Worm (Caenorhabditis elegans) whole organism, L4 larva: ENCODE results near the gene C34D1.4.

Experiments
- F26F4.8 ChIP-seq: fragments of 200-800 bp; sonication (Bioruptor generic); conservative IDR thresholded peaks from 2 replicates; pipeline ENCODE4 v1.3.6; 2022; ENCODE audit warnings: missing genetic modification characterization, missing compliant biosample characterization
- T20F7.1 ChIP-seq: fragments of 200-800 bp; sonication (Bioruptor generic); optimal IDR thresholded peaks from 2 replicates; lab custom pipeline; 2018; ENCODE audit warnings: mild to moderate bottlenecking, missing genetic modification characterization, missing compliant biosample characterization
- ama-1 ChIP-seq: fragments of 150-350 bp; optimal IDR thresholded peaks from 2 replicates; lab custom pipeline; 2014; ENCODE audit warnings: inconsistent platforms, mixed read lengths
- ceh-28 ChIP-seq: fragments of 150-350 bp; optimal IDR thresholded peaks from 2 replicates; lab custom pipeline; 2014; ENCODE audit warnings: missing biosample characterization, missing genetic modification reagents, missing genetic modification characterization
- ceh-44 ChIP-seq: fragments of 200-800 bp; sonication (Bioruptor generic); IDR thresholded peaks from 2 replicates; pipeline ENCODE4 v1.3.6; 2022; ENCODE audit warnings: missing genetic modification reagents, missing genetic modification characterization, missing compliant biosample characterization
- cey-2 ChIP-seq: sonication (generic microtip); optimal IDR thresholded peaks from 3 replicates; lab custom pipeline; 2017; ENCODE audit warnings: missing genetic modification characterization, mild to moderate bottlenecking, missing compliant biosample characterization, antibody characterized with exemption, borderline replicate concordance; ENCODE audit not compliant: insufficient read depth
- daf-16 ChIP-seq, 3 experiments: sonication (generic microtip); optimal IDR thresholded peaks; 2 replicates each; lab custom pipeline; 2016 to 2017; ENCODE audit warnings: missing genetic modification characterization in 3 of 3, missing genetic modification reagents in 3 of 3, mild to moderate bottlenecking in 2 of 3, missing compliant biosample characterization in 2 of 3, missing biosample characterization in 1 of 3, moderate library complexity in 1 of 3
- dmd-6 ChIP-seq: fragments of 200-800 bp; sonication (Bioruptor generic); IDR thresholded peaks from 2 replicates; pipeline ENCODE4 v1.3.6; 2022; ENCODE audit warnings: missing genetic modification reagents, missing genetic modification characterization, missing compliant biosample characterization
- dmd-8 ChIP-seq: fragments of 200-800 bp; sonication (Bioruptor generic); IDR thresholded peaks from 2 replicates; pipeline ENCODE4 v1.3.6; 2022; ENCODE audit warnings: missing genetic modification characterization, missing compliant biosample characterization
- duxl-1 ChIP-seq: sonication (generic microtip); optimal IDR thresholded peaks from 2 replicates; lab custom pipeline; 2016; ENCODE audit warnings: mild to moderate bottlenecking, missing genetic modification characterization, moderate library complexity, missing compliant biosample characterization; ENCODE audit not compliant: poor library complexity
- dve-1 ChIP-seq: sonication (generic microtip); optimal IDR thresholded peaks from 2 replicates; lab custom pipeline; 2017; ENCODE audit warnings: antibody characterized with exemption, mild to moderate bottlenecking, missing genetic modification characterization, missing compliant biosample characterization; ENCODE audit not compliant: insufficient read depth
- fos-1 ChIP-seq: fragments of 150-350 bp; optimal IDR thresholded peaks from 2 replicates; lab custom pipeline; 2014; ENCODE audit warnings: missing biosample characterization, missing genetic modification characterization
- hlh-11 ChIP-seq: fragments of 200-800 bp; sonication (Bioruptor generic); optimal IDR thresholded peaks from 2 replicates; lab custom pipeline; 2018; ENCODE audit warnings: mild to moderate bottlenecking, missing genetic modification characterization, missing compliant biosample characterization
- hlh-30 ChIP-seq: sonication (generic microtip); optimal IDR thresholded peaks from 2 replicates; lab custom pipeline; 2017; ENCODE audit warnings: antibody characterized with exemption, mild to moderate bottlenecking, missing genetic modification characterization, missing compliant biosample characterization; ENCODE audit not compliant: insufficient read depth
- lin-39 ChIP-seq: fragments of 150-350 bp; optimal IDR thresholded peaks from 2 replicates; lab custom pipeline; 2014; ENCODE audit warnings: missing biosample characterization, missing genetic modification reagents, missing genetic modification characterization
- lir-3 ChIP-seq: sonication (generic microtip); optimal IDR thresholded peaks from 2 replicates; lab custom pipeline; 2016; ENCODE audit warnings: mild to moderate bottlenecking, missing genetic modification characterization, missing compliant biosample characterization
- lsy-2 ChIP-seq, 2 experiments: fragments of 150-350 bp in 1 of 2; sonication (generic microtip) in 1 of 2; optimal IDR thresholded peaks; 2 replicates each; lab custom pipeline; 2014 to 2017; ENCODE audit warnings: missing biosample characterization in 2 of 2, missing genetic modification characterization in 2 of 2
- mxl-2 ChIP-seq: fragments of 200-800 bp; sonication (Bioruptor generic); conservative IDR thresholded peaks from 2 replicates; pipeline ENCODE4 v1.3.6; 2022; ENCODE audit warnings: missing genetic modification reagents, missing genetic modification characterization, missing compliant biosample characterization
- nhr-11 ChIP-seq: fragments of 150-350 bp; optimal IDR thresholded peaks from 2 replicates; lab custom pipeline; 2014; ENCODE audit warnings: missing biosample characterization, missing genetic modification characterization
- nhr-25 ChIP-seq: sonication (generic microtip); optimal IDR thresholded peaks from 2 replicates; lab custom pipeline; 2017; ENCODE audit warnings: missing genetic modification characterization, mild to moderate bottlenecking, missing compliant biosample characterization, antibody characterized with exemption, moderate library complexity, borderline replicate concordance; ENCODE audit not compliant: insufficient read depth
- nhr-28 ChIP-seq: fragments of 150-350 bp; optimal IDR thresholded peaks from 2 replicates; lab custom pipeline; 2014; ENCODE audit warnings: missing biosample characterization, missing genetic modification characterization
- pha-4 ChIP-seq, 2 experiments: fragments of 150-350 bp in 1 of 2; fragments of 200-800 bp in 1 of 2; sonication (Bioruptor generic) in 1 of 2; IDR thresholded peaks in 1 of 2; optimal IDR thresholded peaks in 1 of 2; 2 replicates each; pipeline versions ENCODE4 v1.3.6 to Lab custom; 2014 to 2022; ENCODE audit warnings: missing genetic modification characterization in 2 of 2, missing genetic modification reagents in 2 of 2, missing biosample characterization in 1 of 2, missing compliant biosample characterization in 1 of 2
- php-3 ChIP-seq: fragments of 200-800 bp; sonication (Bioruptor generic); IDR thresholded peaks from 2 replicates; pipeline ENCODE4 v1.3.6; 2022; ENCODE audit warnings: missing genetic modification reagents, missing genetic modification characterization, missing compliant biosample characterization
- pqm-1 ChIP-seq: sonication (generic microtip); optimal IDR thresholded peaks from 2 replicates; lab custom pipeline; 2017; ENCODE audit warnings: missing biosample characterization, missing genetic modification characterization
- saeg-2 ChIP-seq: fragments of 200-800 bp; sonication (Bioruptor generic); IDR thresholded peaks from 2 replicates; pipeline ENCODE4 v1.3.6; 2022; ENCODE audit warnings: missing genetic modification reagents, missing genetic modification characterization, missing compliant biosample characterization
- snpc-1.2 ChIP-seq: fragments of 200-800 bp; sonication (Bioruptor generic); IDR thresholded peaks from 2 replicates; pipeline ENCODE4 v1.3.6; 2022; ENCODE audit warnings: missing genetic modification reagents, missing genetic modification characterization, missing compliant biosample characterization
- unc-130 ChIP-seq: sonication (generic microtip); optimal IDR thresholded peaks from 2 replicates; lab custom pipeline; 2016; ENCODE audit warnings: missing genetic modification reagents, missing genetic modification characterization, missing compliant biosample characterization
- zip-11 ChIP-seq: fragments of 200-800 bp; sonication (Bioruptor generic); IDR thresholded peaks from 2 replicates; pipeline ENCODE4 v1.3.6; 2022; ENCODE audit warnings: missing genetic modification characterization, missing compliant biosample characterization
- zip-2 ChIP-seq: fragments of 150-350 bp; optimal IDR thresholded peaks from 2 replicates; lab custom pipeline; 2014; ENCODE audit warnings: missing biosample characterization, missing genetic modification characterization
- ztf-7 ChIP-seq: fragments of 150-350 bp; optimal IDR thresholded peaks from 2 replicates; lab custom pipeline; 2014; ENCODE audit warnings: missing biosample characterization, missing genetic modification characterization

The C34D1.4 gene

ce11 chrV:13285284-13285683 lies 26.2 kb upstream of the C34D1.4 start:
- TF ChIP-seq ztf-7 (tag; lab: Kevin White, UChicago) (no peak), zip-11 (GFP tag; lab: Robert Waterston, UW) (no peak), T20F7.1 (GFP tag; lab: Kevin White, UChicago) (no peak), lir-3 (tag; lab: Kevin White, UChicago) (no peak), nhr-28 (tag; lab: Kevin White, UChicago) (peak; percentile 33), nhr-11 (tag; lab: Kevin White, UChicago) (peak; percentile 27)

- TF ChIP-seq zip-11 (GFP tag; lab: Robert Waterston, UW) (no peak), dmd-8 (GFP tag; lab: Robert Waterston, UW) (no peak), nhr-25 (no peak), mxl-2 (GFP tag; lab: Robert Waterston, UW) (no peak), cey-2 (no peak), fos-1 (tag; lab: Kevin White, UChicago) (no peak), pha-4 (GFP tag; IDR thresholded peaks at IDR 0.05; lab: Robert Waterston, UW) (no peak), pha-4 (tag; optimal IDR thresholded peaks at IDR 0.05; lab: Kevin White, UChicago) (no peak)
- TF ChIP-seq, all 104 proteins: peak for 0
Observed at ce11 chrV:13282958-13283357, 23.8 kb upstream of the C34D1.4 start.

ce11 chrV:13280382-13280781 lies 21.3 kb upstream of the C34D1.4 start:
- no peak for TF ChIP-seq snpc-1.2 (GFP tag; lab: Robert Waterston, UW)
- TF ChIP-seq F26F4.8, result no peak
- peak; percentile 31 for TF ChIP-seq nhr-28 (tag; lab: Kevin White, UChicago)
- TF ChIP-seq duxl-1 (tag; lab: Kevin White, UChicago), result no peak

ce11 chrV:13275959-13276358 lies 16.8 kb upstream of the C34D1.4 start, which contains the start of gene F32F2.4:
Gene F32F2.4 (plus strand): TSS chrV:13276259.
- no peak for TF ChIP-seq unc-130

- no peak for TF ChIP-seq hlh-30 (tag; lab: Kevin White, UChicago)
- TF ChIP-seq lsy-2 (tag; optimal IDR thresholded peaks at IDR 0.05; lab: Kevin White, UChicago), result peak in 1 of 2 experiments; percentile 20
- peak; percentile 77 for TF ChIP-seq php-3 (GFP tag; lab: Robert Waterston, UW)
- no peak for TF ChIP-seq ceh-28 (tag; lab: Kevin White, UChicago)
- no peak for TF ChIP-seq saeg-2 (GFP tag; lab: Robert Waterston, UW)
- no peak for TF ChIP-seq fos-1 (tag; lab: Kevin White, UChicago)
- TF ChIP-seq lir-3 (tag; lab: Kevin White, UChicago), result no peak
- peak; percentile 48 for TF ChIP-seq pqm-1 (tag; lab: Kevin White, UChicago)
- no peak for TF ChIP-seq daf-16 (GFP tag; optimal IDR thresholded peaks at IDR 0.05; lab: Kevin White, UChicago)
- peak; percentile 54 for TF ChIP-seq daf-16 (tag; optimal IDR thresholded peaks at IDR 0.05; lab: Kevin White, UChicago)
- no peak for TF ChIP-seq ceh-44
- TF ChIP-seq hlh-11 (tag; lab: Kevin White, UChicago), result peak; percentile 16
- no peak for TF ChIP-seq nhr-25
- TF ChIP-seq dmd-6 (GFP tag; lab: Robert Waterston, UW), result peak; percentile 64
- no peak for TF ChIP-seq lin-39
- peak; percentile 50 for TF ChIP-seq nhr-28 (tag; lab: Kevin White, UChicago)
- no peak for TF ChIP-seq zip-2 (tag; lab: Kevin White, UChicago)
Observed at ce11 chrV:13274615-13275014, 15.5 kb upstream of the C34D1.4 start.

- peak; percentile 20 for TF ChIP-seq nhr-28 (tag; lab: Kevin White, UChicago)
- peak; percentile 25 for TF ChIP-seq dve-1 (tag; lab: Kevin White, UChicago)
- no peak for TF ChIP-seq daf-16 (GFP tag; optimal IDR thresholded peaks at IDR 0.05; lab: Kevin White, UChicago)
- peak; percentile 83 for TF ChIP-seq daf-16 (tag; optimal IDR thresholded peaks at IDR 0.05; lab: Kevin White, UChicago)
- 0 out of 2 replicates have a peak, but pooled peaks have one; percentile 11 for TF ChIP-seq php-3 (GFP tag; lab: Robert Waterston, UW)
- TF ChIP-seq ama-1, result no peak
Observed at ce11 chrV:13273302-13273701, 14.2 kb upstream of the C34D1.4 start.
